Fruit fly (Drosophila melanogaster) whole organism, embryonic: Measurements from ENCODE around the gene pav.

Experiments used
- CG10979 ChIP-seq: fragments of 200-800 bp; sonication (Bioruptor generic); optimal IDR thresholded peaks from 2 replicates; lab custom pipeline; 2018; ENCODE audit warnings: missing biosample characterization, mild to moderate bottlenecking, missing genetic modification characterization, moderate library complexity
- CG12299 ChIP-seq: fragments of 200-800 bp; sonication (Bioruptor generic); optimal IDR thresholded peaks from 2 replicates; lab custom pipeline; 2018; ENCODE audit warnings: missing biosample characterization, mild to moderate bottlenecking, missing genetic modification characterization
- CG18619 ChIP-seq: fragments of 200-800 bp; sonication (Bioruptor generic); optimal IDR thresholded peaks from 3 replicates; lab custom pipeline; 2017; ENCODE audit warnings: missing biosample characterization, mild to moderate bottlenecking, missing genetic modification characterization
- Camta ChIP-seq: fragments of 200-800 bp; sonication (Bioruptor generic); optimal IDR thresholded peaks from 2 replicates; lab custom pipeline; 2016; ENCODE audit warnings: missing biosample characterization, missing genetic modification characterization
- Dek ChIP-seq: fragments of 200-800 bp; sonication (Bioruptor generic); optimal IDR thresholded peaks from 3 replicates; lab custom pipeline; 2019; ENCODE audit warnings: missing biosample characterization, mild to moderate bottlenecking, missing genetic modification characterization, moderate library complexity
- Dfd ChIP-seq, 2 experiments: fragments of >200 bp; optimal IDR thresholded peaks; 2 replicates each; lab custom pipeline; 2017; ENCODE audit warnings: missing biosample characterization in 2 of 2, missing genetic modification characterization in 2 of 2
- Fer3 ChIP-seq: fragments of 200-800 bp; sonication (Bioruptor generic); optimal IDR thresholded peaks from 2 replicates; lab custom pipeline; 2018; ENCODE audit warnings: missing biosample characterization, mild to moderate bottlenecking, missing genetic modification characterization, moderate library complexity
- H15 ChIP-seq: fragments of 200-800 bp; sonication (Bioruptor generic); IDR thresholded peaks from 3 replicates; pipeline ENCODE4 v1.3.6; 2022; ENCODE audit warnings: missing biosample characterization, missing genetic modification characterization
- Hr39 ChIP-seq: fragments of >200 bp; optimal IDR thresholded peaks from 2 replicates; lab custom pipeline; 2017
- Six4 ChIP-seq: fragments of 200-800 bp; sonication (Bioruptor generic); optimal IDR thresholded peaks from 2 replicates; lab custom pipeline; 2016; ENCODE audit warnings: missing biosample characterization, missing genetic modification characterization
- fd3F ChIP-seq: fragments of 200-800 bp; sonication (Bioruptor generic); optimal IDR thresholded peaks from 2 replicates; lab custom pipeline; 2018; ENCODE audit warnings: missing biosample characterization, mild to moderate bottlenecking, missing genetic modification characterization, moderate library complexity
- row ChIP-seq: fragments of 200-800 bp; sonication (Bioruptor generic); IDR thresholded peaks from 3 replicates; pipeline ENCODE4 v1.3.6; 2022; ENCODE audit warnings: missing biosample characterization, missing genetic modification characterization
- wdn ChIP-seq: fragments of 200-800 bp; sonication (Bioruptor generic); IDR thresholded peaks from 2 replicates; pipeline ENCODE4 v1.3.6; 2022; ENCODE audit warnings: missing biosample characterization, missing genetic modification characterization

DNA sequence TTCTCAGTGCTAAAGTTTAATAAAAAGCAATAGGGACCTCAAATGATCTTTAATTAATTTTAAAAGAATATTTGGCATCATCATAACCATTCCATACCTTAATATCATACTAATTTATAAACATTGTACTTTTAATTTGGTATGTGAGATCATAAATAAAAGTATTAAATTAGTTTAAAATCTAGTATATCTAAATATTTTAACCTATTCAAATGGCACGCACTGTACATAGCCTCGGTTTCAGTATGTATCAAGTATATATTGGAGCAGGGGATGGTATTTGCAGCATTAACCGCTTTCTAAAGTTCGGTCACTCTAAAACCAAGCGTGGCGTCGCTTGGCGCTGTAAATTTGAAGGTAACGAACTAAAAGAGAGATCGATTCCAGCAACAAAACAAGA lies at the start of gene pav:
- peak; percentile 6 for TF ChIP-seq CG12299 (tag; lab: Kevin White, UChicago)
- peak; percentile 82 for TF ChIP-seq row
- TF ChIP-seq Six4 (GFP tag; lab: Kevin White, UChicago): no peak
- no peak for TF ChIP-seq wdn (GFP tag; lab: Robert Waterston, UW)
- TF ChIP-seq Fer3 (tag; lab: Kevin White, UChicago): no peak
- TF ChIP-seq Dfd (GFP tag; optimal IDR thresholded peaks at IDR 0.05; lab: Kevin White, UChicago): no peak
- TF ChIP-seq CG10979: peak; percentile 41
- TF ChIP-seq Hr39 (lab: Kevin White, UChicago): no peak
- peak; percentile 35 for TF ChIP-seq Dek (tag; lab: Kevin White, UChicago)
- no peak for TF ChIP-seq fd3F (GFP tag; lab: Kevin White, UChicago)
- TF ChIP-seq H15 (GFP tag; lab: Robert Waterston, UW): peak; percentile 32; the same call in 1 of the 3 replicates
- no peak for TF ChIP-seq CG18619 (GFP tag; lab: Kevin White, UChicago)
- no peak for TF ChIP-seq Camta (GFP tag; lab: Kevin White, UChicago)
